Fruit fly (Drosophila melanogaster) whole organism, prepupa: ENCODE data around the gene Fur2.
A peak's percentile ranks its signal among the peaks of the same experiment; 100 is the strongest.

Source experiments
- Blimp-1 ChIP-seq: fragments of 200-800 bp; sonication (Bioruptor generic); optimal IDR thresholded peaks from 3 replicates; lab custom pipeline; 2017; ENCODE audit warnings: missing biosample characterization, missing genetic modification characterization, mild to moderate bottlenecking, moderate library complexity, missing genetic modification reagents
- CG10631 ChIP-seq: fragments of 200-800 bp; sonication (Bioruptor generic); optimal IDR thresholded peaks from 2 replicates; lab custom pipeline; 2016; ENCODE audit warnings: missing biosample characterization, missing genetic modification characterization
- CG10669 ChIP-seq: fragments of 200-800 bp; sonication (Bioruptor generic); optimal IDR thresholded peaks from 3 replicates; lab custom pipeline; 2018; ENCODE audit warnings: missing biosample characterization, mild to moderate bottlenecking, missing genetic modification characterization, moderate library complexity
- CG15336 ChIP-seq: fragments of 200-800 bp; sonication (Bioruptor generic); IDR thresholded peaks from 2 replicates; pipeline ENCODE4 v1.3.6; 2022; ENCODE audit warnings: missing biosample characterization, missing genetic modification characterization
- CG1621 ChIP-seq: fragments of 200-800 bp; sonication (Bioruptor generic); optimal IDR thresholded peaks from 3 replicates; lab custom pipeline; 2018; ENCODE audit warnings: missing biosample characterization, mild to moderate bottlenecking, missing genetic modification characterization
- CG16779 ChIP-seq: fragments of 200-800 bp; sonication (Bioruptor generic); optimal IDR thresholded peaks from 3 replicates; lab custom pipeline; 2017; ENCODE audit warnings: missing biosample characterization, mild to moderate bottlenecking, missing genetic modification characterization
- CG32006 ChIP-seq: fragments of 200-800 bp; sonication (Bioruptor generic); optimal IDR thresholded peaks from 3 replicates; lab custom pipeline; 2017; ENCODE audit warnings: missing biosample characterization, mild to moderate bottlenecking, missing genetic modification characterization
- CG34406 ChIP-seq: fragments of 200-800 bp; sonication (Bioruptor generic); optimal IDR thresholded peaks from 3 replicates; lab custom pipeline; 2016; ENCODE audit warnings: missing biosample characterization, missing genetic modification characterization
- CG3919 ChIP-seq: fragments of 200-800 bp; sonication (Bioruptor generic); optimal IDR thresholded peaks from 3 replicates; lab custom pipeline; 2016; ENCODE audit warnings: missing biosample characterization, missing genetic modification characterization
- CG6163 ChIP-seq: fragments of 200-800 bp; sonication (Bioruptor generic); IDR thresholded peaks from 3 replicates; pipeline ENCODE4 v1.3.6; 2022; ENCODE audit warnings: missing biosample characterization, missing genetic modification characterization
- CG6276 ChIP-seq: fragments of 200-800 bp; sonication (Bioruptor generic); optimal IDR thresholded peaks from 2 replicates; lab custom pipeline; 2017; ENCODE audit warnings: missing biosample characterization, mild to moderate bottlenecking, missing genetic modification characterization
- CG6792 ChIP-seq: fragments of 200-800 bp; sonication (Bioruptor generic); optimal IDR thresholded peaks from 3 replicates; lab custom pipeline; 2016; ENCODE audit warnings: missing biosample characterization, missing genetic modification characterization
- CG6808 ChIP-seq: fragments of 200-800 bp; sonication (Bioruptor generic); optimal IDR thresholded peaks from 3 replicates; lab custom pipeline; 2017; ENCODE audit warnings: missing biosample characterization, missing genetic modification characterization, mild to moderate bottlenecking, moderate library complexity, missing genetic modification reagents
- CG6854 ChIP-seq: fragments of 200-800 bp; sonication (Bioruptor generic); optimal IDR thresholded peaks from 2 replicates; lab custom pipeline; 2017; ENCODE audit warnings: missing biosample characterization, mild to moderate bottlenecking, missing genetic modification characterization
- CG7368 ChIP-seq: fragments of 200-800 bp; sonication (Bioruptor generic); optimal IDR thresholded peaks from 3 replicates; lab custom pipeline; 2016; ENCODE audit warnings: missing biosample characterization, missing genetic modification characterization
- CG8119 ChIP-seq: fragments of 200-800 bp; sonication (Bioruptor generic); IDR thresholded peaks from 3 replicates; pipeline ENCODE4 v1.3.6; 2022; ENCODE audit warnings: missing biosample characterization, missing genetic modification characterization
- CG9139 ChIP-seq: fragments of 200-800 bp; sonication (Bioruptor generic); optimal IDR thresholded peaks from 3 replicates; lab custom pipeline; 2017; ENCODE audit warnings: missing biosample characterization, mild to moderate bottlenecking, missing genetic modification characterization
- Eip78C ChIP-seq: fragments of 200-800 bp; sonication (Bioruptor generic); peaks from one replicate; lab custom pipeline; 2016; ENCODE audit warnings: missing biosample characterization, missing genetic modification characterization
- Eip93F ChIP-seq: fragments of 200-800 bp; sonication (Bioruptor generic); optimal IDR thresholded peaks from 2 replicates; lab custom pipeline; 2016; ENCODE audit warnings: missing biosample characterization, mild to moderate bottlenecking, missing genetic modification characterization
- Ets21C ChIP-seq: fragments of 200-800 bp; sonication (Bioruptor generic); optimal IDR thresholded peaks from 3 replicates; lab custom pipeline; 2016; ENCODE audit warnings: missing biosample characterization, missing genetic modification characterization
- Ets96B ChIP-seq: fragments of 200-800 bp; optimal IDR thresholded peaks from 2 replicates; lab custom pipeline; 2019; ENCODE audit warnings: missing biosample characterization, mild to moderate bottlenecking, missing genetic modification characterization, moderate library complexity
- Hr38 ChIP-seq: sonication (Bioruptor generic); optimal IDR thresholded peaks from 2 replicates; lab custom pipeline; 2016; ENCODE audit warnings: missing biosample characterization, missing genetic modification characterization
- Hr39 ChIP-seq: fragments of 200-800 bp; sonication (Bioruptor generic); optimal IDR thresholded peaks from 2 replicates; lab custom pipeline; 2016; ENCODE audit warnings: missing biosample characterization, missing genetic modification characterization
- Hr4 ChIP-seq: fragments of 200-800 bp; sonication (Bioruptor generic); optimal IDR thresholded peaks from 3 replicates; lab custom pipeline; 2016; ENCODE audit warnings: missing biosample characterization, missing genetic modification characterization
- Lpt ChIP-seq: fragments of 200-800 bp; sonication (Bioruptor generic); optimal IDR thresholded peaks from 3 replicates; lab custom pipeline; 2016; ENCODE audit warnings: missing biosample characterization, missing genetic modification characterization
- Met ChIP-seq: fragments of 200-800 bp; sonication (Bioruptor generic); optimal IDR thresholded peaks from 3 replicates; lab custom pipeline; 2016; ENCODE audit warnings: missing biosample characterization, missing genetic modification characterization
- OdsH ChIP-seq: fragments of 200-800 bp; sonication (Bioruptor generic); optimal IDR thresholded peaks from 3 replicates; lab custom pipeline; 2016; ENCODE audit warnings: missing biosample characterization, missing genetic modification characterization
- Sox102F ChIP-seq: fragments of 200-800 bp; sonication (Bioruptor generic); optimal IDR thresholded peaks from 2 replicates; lab custom pipeline; 2016; ENCODE audit warnings: missing biosample characterization, mild to moderate bottlenecking, missing genetic modification characterization
- achi ChIP-seq: fragments of 200-800 bp; sonication (Bioruptor generic); optimal IDR thresholded peaks from 3 replicates; lab custom pipeline; 2016; ENCODE audit warnings: missing biosample characterization, missing genetic modification characterization
- cyc ChIP-seq: fragments of 200-800 bp; sonication (Bioruptor generic); optimal IDR thresholded peaks from 3 replicates; lab custom pipeline; 2016; ENCODE audit warnings: missing biosample characterization, missing genetic modification characterization
- dac ChIP-seq: fragments of 200-800 bp; sonication (Bioruptor generic); optimal IDR thresholded peaks from 2 replicates; lab custom pipeline; 2017; ENCODE audit warnings: missing biosample characterization, mild to moderate bottlenecking, missing genetic modification characterization
- dsx ChIP-seq: fragments of 200-800 bp; optimal IDR thresholded peaks from 3 replicates; lab custom pipeline; 2019; ENCODE audit warnings: missing biosample characterization, mild to moderate bottlenecking, missing genetic modification characterization, moderate library complexity; ENCODE audit not compliant: poor library complexity, severe bottlenecking
- eg ChIP-seq: fragments of 200-800 bp; sonication (Bioruptor generic); IDR thresholded peaks from 3 replicates; pipeline ENCODE4 v1.3.6; 2022; ENCODE audit warnings: missing biosample characterization, missing genetic modification characterization
- fd59A ChIP-seq: fragments of 200-800 bp; sonication (Bioruptor generic); optimal IDR thresholded peaks from 2 replicates; lab custom pipeline; 2017; ENCODE audit warnings: missing biosample characterization, mild to moderate bottlenecking, missing genetic modification characterization, missing genetic modification reagents
- fd85E ChIP-seq: fragments of 200-800 bp; sonication (Bioruptor generic); optimal IDR thresholded peaks from 3 replicates; lab custom pipeline; 2016; ENCODE audit warnings: missing biosample characterization, missing genetic modification characterization
- fkh ChIP-seq: fragments of 200-800 bp; sonication (Bioruptor generic); optimal IDR thresholded peaks from 3 replicates; lab custom pipeline; 2017; ENCODE audit warnings: missing biosample characterization, mild to moderate bottlenecking, missing genetic modification characterization, moderate library complexity
- lz ChIP-seq: fragments of 200-800 bp; sonication (Bioruptor generic); optimal IDR thresholded peaks from 3 replicates; lab custom pipeline; 2016; ENCODE audit warnings: missing biosample characterization, missing genetic modification characterization
- pdm3 ChIP-seq: fragments of 200-800 bp; sonication (Bioruptor generic); optimal IDR thresholded peaks from 3 replicates; lab custom pipeline; 2016; ENCODE audit warnings: missing biosample characterization, missing genetic modification characterization
- salr ChIP-seq, 2 experiments: fragments of 200-800 bp; sonication (Bioruptor generic); optimal IDR thresholded peaks; 3 replicates each; lab custom pipeline; 2016 to 2018; ENCODE audit warnings: missing biosample characterization in 2 of 2, missing genetic modification characterization in 2 of 2, mild to moderate bottlenecking in 1 of 2
- spab ChIP-seq: fragments of 200-800 bp; sonication (Bioruptor generic); optimal IDR thresholded peaks from 2 replicates; lab custom pipeline; 2017; ENCODE audit warnings: missing biosample characterization, mild to moderate bottlenecking, missing genetic modification characterization, missing genetic modification reagents
- ss ChIP-seq, 2 experiments: fragments of 200-800 bp; sonication (Bioruptor generic); optimal IDR thresholded peaks; 2 replicates in 1 of 2; 3 replicates in 1 of 2; lab custom pipeline; 2017 to 2018; ENCODE audit warnings: mild to moderate bottlenecking in 2 of 2, missing biosample characterization in 2 of 2, missing genetic modification characterization in 2 of 2, moderate library complexity in 1 of 2
- svp ChIP-seq: fragments of 200-800 bp; sonication (Bioruptor generic); peaks from one replicate; lab custom pipeline; 2016; ENCODE audit warnings: missing biosample characterization, missing genetic modification characterization
- vri ChIP-seq: fragments of 200-800 bp; sonication (Bioruptor generic); optimal IDR thresholded peaks from 3 replicates; lab custom pipeline; 2016; ENCODE audit warnings: missing biosample characterization, mild to moderate bottlenecking, missing genetic modification characterization

Gene Fur2

DNA sequence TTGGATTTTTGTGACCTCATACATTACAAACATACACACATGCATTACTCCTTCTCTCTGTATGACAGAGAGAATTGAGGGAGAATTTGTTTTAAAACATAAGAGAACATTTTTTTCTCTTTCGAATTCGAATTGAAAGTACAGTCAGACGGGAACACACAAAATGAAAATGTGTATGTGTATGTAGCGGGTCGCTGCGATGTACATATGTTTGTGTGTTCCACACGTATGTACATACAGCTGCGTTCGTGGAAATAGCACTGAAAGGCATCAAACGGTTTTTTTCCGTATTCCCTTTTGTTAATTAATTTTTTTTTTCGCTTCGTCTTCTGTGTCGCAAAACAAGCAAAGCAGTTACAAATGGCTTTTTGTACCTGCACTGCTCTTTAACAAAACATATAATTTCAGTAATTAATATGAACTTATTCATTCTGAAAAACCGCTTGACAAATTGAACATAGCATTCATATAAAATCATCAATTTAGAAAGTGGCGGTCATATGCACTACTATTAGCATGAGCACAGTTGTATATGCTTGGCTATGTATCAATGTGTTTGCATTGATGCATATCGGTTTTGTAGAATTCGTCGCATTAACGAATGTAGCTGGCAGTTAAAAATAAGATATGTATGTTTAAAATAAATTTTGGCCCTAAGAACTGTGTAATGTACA lies 40.1 kb upstream of the Fur2 start (continued):
- TF ChIP-seq Sox102F (GFP tag; lab: Kevin White, UChicago) (peak; percentile 97), dsx (GFP tag; lab: Kevin White, UChicago) (peak; percentile 93), Hr39 (peak; percentile 96), fkh (peak; percentile 95), Hr4 (GFP tag; lab: Kevin White, UChicago) (peak; percentile 97), vri (GFP tag; lab: Kevin White, UChicago) (peak; percentile 91), CG10669 (GFP tag; lab: Kevin White, UChicago) (peak; percentile 98), Ets96B (tag; lab: Kevin White, UChicago) (peak; percentile 95), Hr38 (GFP tag; lab: Kevin White, UChicago) (no peak), CG34406 (GFP tag; lab: Kevin White, UChicago) (peak; percentile 96), CG15336 (GFP tag; lab: Robert Waterston, UW) (peak; percentile 97), achi (GFP tag; lab: Kevin White, UChicago) (peak; percentile 94), cyc (peak; percentile 95), CG6276 (GFP tag; lab: Kevin White, UChicago) (peak; percentile 98), Eip93F (GFP tag; lab: Kevin White, UChicago) (peak; percentile 88), CG6808 (GFP tag; lab: Kevin White, UChicago) (peak; percentile 97), spab (GFP tag; lab: Kevin White, UChicago) (peak; percentile 96), ss (GFP tag; optimal IDR thresholded peaks at IDR 0.05; lab: Kevin White, UChicago) (peak; percentile 95 to 98), CG9139 (GFP tag; lab: Kevin White, UChicago) (peak; percentile 95), Lpt (peak; percentile 94), CG8119 (GFP tag; lab: Robert Waterston, UW) (peak; percentile 97), lz (GFP tag; lab: Kevin White, UChicago) (peak; percentile 97), CG10631 (GFP tag; lab: Kevin White, UChicago) (peak; percentile 95)
- TF ChIP-seq, all 60 proteins: peak for 59

DNA sequence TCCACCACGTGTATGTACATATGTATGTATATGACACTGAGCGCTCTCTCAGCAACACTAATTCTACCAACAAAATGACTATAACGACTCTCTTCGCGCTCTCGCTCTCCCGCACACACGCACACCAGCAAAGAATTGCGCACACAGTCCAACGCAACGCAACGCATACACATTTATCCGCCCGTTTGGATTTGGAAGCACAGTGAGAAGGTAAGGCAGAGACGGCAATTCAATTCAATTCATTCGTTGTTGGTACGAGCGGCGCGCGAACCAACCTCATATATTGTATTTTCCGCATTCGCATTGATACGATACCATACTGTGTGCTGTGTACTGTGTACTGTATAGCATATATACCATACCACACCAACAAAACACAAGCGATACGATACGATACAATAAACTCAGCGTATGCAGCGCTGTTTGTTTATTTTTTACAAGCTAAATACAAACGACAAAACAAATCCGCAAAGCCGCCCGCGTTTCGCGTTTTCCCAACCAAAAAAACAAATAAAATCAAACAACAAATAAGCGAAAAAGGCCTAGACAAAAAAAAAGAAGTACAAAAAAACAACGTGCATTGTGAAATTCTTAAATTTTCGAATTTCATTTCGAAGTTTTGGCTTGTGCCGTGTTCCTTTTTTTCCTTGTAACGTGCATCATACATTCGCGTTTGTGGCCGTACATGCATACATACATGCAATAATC lies 39.3 kb upstream of the Fur2 start, which contains the start of the genes CG9921 and Dsp1:
TSS of gene CG9921 (minus strand) at position 167 of the 708 bp plus-strand sequence.
TSS of gene Dsp1 (plus strand) at position 179 of the 708 bp plus-strand sequence.
- TF ChIP-seq Eip93F (GFP tag; lab: Kevin White, UChicago) = peak; percentile 10
- TF ChIP-seq Hr39 = no peak
- TF ChIP-seq Hr38 (GFP tag; lab: Kevin White, UChicago) = no peak
- TF ChIP-seq Met = no peak
- TF ChIP-seq Eip78C (GFP tag; lab: Kevin White, UChicago) = peak; percentile 53
- peak; percentile 51; the same call in 2 of the 3 replicates for TF ChIP-seq CG6163 (GFP tag; lab: Robert Waterston, UW)
- TF ChIP-seq CG32006 (GFP tag; lab: Kevin White, UChicago) = peak; percentile 10
- TF ChIP-seq CG34406 (GFP tag; lab: Kevin White, UChicago) = no peak
- no peak for TF ChIP-seq Hr4 (GFP tag; lab: Kevin White, UChicago)
- TF ChIP-seq pdm3 (GFP tag; lab: Kevin White, UChicago) = no peak
- no peak for TF ChIP-seq fd59A
- no peak for TF ChIP-seq CG16779 (tag; lab: Kevin White, UChicago)
- TF ChIP-seq achi (GFP tag; lab: Kevin White, UChicago) = peak; percentile 1
- peak; percentile 13 for TF ChIP-seq CG6854 (GFP tag; lab: Kevin White, UChicago)
- TF ChIP-seq salr (GFP tag; optimal IDR thresholded peaks at IDR 0.05; lab: Kevin White, UChicago) = no peak
- TF ChIP-seq OdsH (GFP tag; lab: Kevin White, UChicago) = no peak
- TF ChIP-seq cyc = no peak
- no peak for TF ChIP-seq CG1621 (tag; lab: Kevin White, UChicago)
- TF ChIP-seq svp (GFP tag; lab: Kevin White, UChicago) = no peak
- TF ChIP-seq eg (GFP tag; lab: Robert Waterston, UW) = peak; percentile 47; the same call in 2 of the 3 replicates
- no peak for TF ChIP-seq CG15336 (GFP tag; lab: Robert Waterston, UW)
- TF ChIP-seq CG7368 (GFP tag; lab: Kevin White, UChicago) = no peak
- no peak for TF ChIP-seq Blimp-1 (GFP tag; lab: Kevin White, UChicago)
- TF ChIP-seq CG3919 (GFP tag; lab: Kevin White, UChicago) = peak; percentile 2
- no peak for TF ChIP-seq CG10669 (GFP tag; lab: Kevin White, UChicago)
- TF ChIP-seq Sox102F (GFP tag; lab: Kevin White, UChicago) = peak; percentile 17
- TF ChIP-seq spab (GFP tag; lab: Kevin White, UChicago) = no peak
- TF ChIP-seq dsx (GFP tag; lab: Kevin White, UChicago) = peak; percentile 40
- TF ChIP-seq Ets21C (GFP tag; lab: Kevin White, UChicago) = no peak
- TF ChIP-seq vri (GFP tag; lab: Kevin White, UChicago) = peak; percentile 30
- no peak for TF ChIP-seq fd85E
- TF ChIP-seq dac (GFP tag; lab: Kevin White, UChicago) = no peak
- TF ChIP-seq CG6792 = no peak
